Fruit fly (Drosophila melanogaster) whole organism, embryonic: ENCODE data around the gene CG43095.

Source experiments
- Aef1 ChIP-seq: fragments of 200-800 bp; sonication (Bioruptor generic); IDR thresholded peaks from 3 replicates; pipeline ENCODE4 v1.3.6; 2022; ENCODE audit warnings: missing biosample characterization, missing genetic modification characterization
- Atf6 ChIP-seq: fragments of 200-800 bp; sonication (Bioruptor generic); IDR thresholded peaks from 2 replicates; pipeline ENCODE4 v1.3.6; 2022; ENCODE audit warnings: missing biosample characterization, missing genetic modification characterization
- Bgb ChIP-seq: fragments of 200-800 bp; sonication (Bioruptor generic); IDR thresholded peaks from 2 replicates; pipeline ENCODE4 v1.3.6; 2022; ENCODE audit warnings: missing biosample characterization, missing genetic modification characterization; ENCODE audit not compliant: partially characterized antibody
- CG10654 ChIP-seq: fragments of 200-800 bp; sonication (Bioruptor generic); optimal IDR thresholded peaks from 2 replicates; lab custom pipeline; 2016; ENCODE audit warnings: missing biosample characterization, missing genetic modification characterization
- CG11085 ChIP-seq: fragments of 200-800 bp; sonication (Bioruptor generic); IDR thresholded peaks from 2 replicates; pipeline ENCODE4 v1.3.6; 2022; ENCODE audit warnings: missing biosample characterization, missing genetic modification characterization
- CG12236 ChIP-seq: fragments of 200-800 bp; sonication (Bioruptor generic); optimal IDR thresholded peaks from 2 replicates; lab custom pipeline; 2016; ENCODE audit warnings: missing biosample characterization, missing genetic modification characterization
- CG13287 ChIP-seq: fragments of 200-800 bp; sonication (Bioruptor generic); IDR thresholded peaks from 2 replicates; pipeline ENCODE4 v1.3.6; 2022; ENCODE audit warnings: missing biosample characterization, missing genetic modification characterization; ENCODE audit not compliant: partially characterized antibody
- CG14965 ChIP-seq: fragments of 200-800 bp; sonication (Bioruptor generic); optimal IDR thresholded peaks from 2 replicates; lab custom pipeline; 2016; ENCODE audit warnings: missing biosample characterization, missing genetic modification characterization, borderline replicate concordance
- CG15073 ChIP-seq: fragments of 200-800 bp; sonication (Bioruptor generic); optimal IDR thresholded peaks from 2 replicates; lab custom pipeline; 2016; ENCODE audit warnings: missing biosample characterization, missing genetic modification characterization
- CG17359 ChIP-seq: fragments of 200-800 bp; sonication (Bioruptor generic); optimal IDR thresholded peaks from 3 replicates; lab custom pipeline; 2018; ENCODE audit warnings: missing biosample characterization, mild to moderate bottlenecking, missing genetic modification characterization, moderate library complexity
- CG17568 ChIP-seq: fragments of 200-800 bp; sonication (Bioruptor generic); optimal IDR thresholded peaks from 2 replicates; lab custom pipeline; 2018; ENCODE audit warnings: missing biosample characterization, mild to moderate bottlenecking, missing genetic modification characterization, moderate library complexity
- CG1832 ChIP-seq: fragments of 200-800 bp; sonication (Bioruptor generic); optimal IDR thresholded peaks from 2 replicates; lab custom pipeline; 2017; ENCODE audit warnings: missing biosample characterization, mild to moderate bottlenecking, missing genetic modification characterization, inconsistent platforms
- CG31388 ChIP-seq: fragments of 200-800 bp; sonication (Bioruptor generic); optimal IDR thresholded peaks from 2 replicates; lab custom pipeline; 2016; ENCODE audit warnings: missing biosample characterization, missing genetic modification characterization
- CG3281 ChIP-seq: fragments of 200-800 bp; sonication (Bioruptor generic); optimal IDR thresholded peaks from 3 replicates; lab custom pipeline; 2017; ENCODE audit warnings: missing biosample characterization, mild to moderate bottlenecking, missing genetic modification characterization
- CG3726 ChIP-seq: fragments of 200-800 bp; sonication (Bioruptor generic); IDR thresholded peaks from 3 replicates; pipeline ENCODE4, ENCODE4 v1.3.6; 2022; ENCODE audit warnings: missing biosample characterization, missing genetic modification characterization
- CG3995 ChIP-seq: fragments of 200-800 bp; sonication (Bioruptor generic); optimal IDR thresholded peaks from 3 replicates; lab custom pipeline; 2016; ENCODE audit warnings: missing biosample characterization, missing genetic modification characterization
- CG4328 ChIP-seq: fragments of 200-800 bp; sonication (Bioruptor generic); optimal IDR thresholded peaks from 3 replicates; lab custom pipeline; 2017; ENCODE audit warnings: missing biosample characterization, missing genetic modification reagents, missing genetic modification characterization
- CG5953 ChIP-seq: fragments of 200-800 bp; sonication (Bioruptor generic); IDR thresholded peaks from 2 replicates; pipeline ENCODE4 v1.3.6; 2022; ENCODE audit warnings: missing biosample characterization, missing genetic modification characterization
- CG6813 ChIP-seq: fragments of 200-800 bp; sonication (Bioruptor generic); optimal IDR thresholded peaks from 2 replicates; lab custom pipeline; 2017; ENCODE audit warnings: missing biosample characterization, missing genetic modification characterization, mild to moderate bottlenecking, moderate library complexity, missing genetic modification reagents
- CG9797 ChIP-seq: fragments of 200-800 bp; sonication (Bioruptor generic); optimal IDR thresholded peaks from 3 replicates; lab custom pipeline; 2018; ENCODE audit warnings: missing biosample characterization, mild to moderate bottlenecking, missing genetic modification characterization
- D19B ChIP-seq: fragments of 200-800 bp; sonication (Bioruptor generic); optimal IDR thresholded peaks from 2 replicates; lab custom pipeline; 2017; ENCODE audit warnings: missing biosample characterization, mild to moderate bottlenecking, missing genetic modification characterization
- H2.0 ChIP-seq: fragments of 200-800 bp; sonication (Bioruptor generic); IDR thresholded peaks from 2 replicates; pipeline ENCODE4 v1.3.6; 2022; ENCODE audit warnings: missing biosample characterization, missing genetic modification characterization
- HLH3B ChIP-seq: fragments of 200-800 bp; sonication (Bioruptor generic); IDR thresholded peaks from 2 replicates; pipeline ENCODE4 v1.3.6; 2022; ENCODE audit warnings: missing biosample characterization, missing genetic modification characterization
- HLH4C ChIP-seq: fragments of 200-800 bp; sonication (Bioruptor generic); IDR thresholded peaks from 3 replicates; pipeline ENCODE4 v1.3.6; 2022; ENCODE audit warnings: missing biosample characterization, missing genetic modification characterization; ENCODE audit not compliant: partially characterized antibody
- HmgD ChIP-seq: fragments of 200-800 bp; sonication (Bioruptor generic); optimal IDR thresholded peaks from 3 replicates; lab custom pipeline; 2016; ENCODE audit warnings: missing biosample characterization, missing genetic modification characterization
- Hmx ChIP-seq: fragments of 200-800 bp; sonication (Bioruptor generic); optimal IDR thresholded peaks from 2 replicates; lab custom pipeline; 2016; ENCODE audit warnings: missing biosample characterization, missing genetic modification characterization
- Hr39 ChIP-seq: fragments of >200 bp; optimal IDR thresholded peaks from 2 replicates; lab custom pipeline; 2017
- MESR4 ChIP-seq: fragments of 200-800 bp; sonication (Bioruptor generic); optimal IDR thresholded peaks from 2 replicates; lab custom pipeline; 2018; ENCODE audit warnings: missing biosample characterization, mild to moderate bottlenecking, missing genetic modification characterization, moderate library complexity
- PHDP ChIP-seq: fragments of 200-800 bp; sonication (Bioruptor generic); optimal IDR thresholded peaks from 3 replicates; lab custom pipeline; 2018; ENCODE audit warnings: missing biosample characterization, mild to moderate bottlenecking, missing genetic modification characterization, moderate library complexity
- Ravus ChIP-seq: fragments of 200-800 bp; sonication (Bioruptor generic); IDR thresholded peaks from 2 replicates; pipeline ENCODE4 v1.3.6; 2022; ENCODE audit warnings: missing biosample characterization, missing genetic modification characterization
- Stat92E ChIP-seq, 3 experiments: fragments of >200 bp in 2 of 3; fragments of 200-800 bp in 1 of 3; sonication (Bioruptor generic) in 1 of 3; optimal IDR thresholded peaks; 2 replicates each; lab custom pipeline; 2017 to 2019; ENCODE audit warnings: missing biosample characterization in 3 of 3, missing genetic modification characterization in 3 of 3, mild to moderate bottlenecking in 1 of 3, moderate library complexity in 1 of 3
- Vsx1 ChIP-seq: fragments of 200-800 bp; sonication (Bioruptor generic); optimal IDR thresholded peaks from 2 replicates; lab custom pipeline; 2017; ENCODE audit warnings: missing biosample characterization, mild to moderate bottlenecking, missing genetic modification characterization, missing genetic modification reagents
- ab ChIP-seq: fragments of 200-800 bp; sonication (Bioruptor generic); optimal IDR thresholded peaks from 2 replicates; lab custom pipeline; 2016; ENCODE audit warnings: missing biosample characterization, missing genetic modification characterization
- ac ChIP-seq: fragments of 200-800 bp; sonication (Bioruptor generic); optimal IDR thresholded peaks from 3 replicates; lab custom pipeline; 2017; ENCODE audit warnings: missing biosample characterization, mild to moderate bottlenecking, missing genetic modification characterization
- al ChIP-seq: fragments of 200-800 bp; sonication (Bioruptor generic); IDR thresholded peaks from 2 replicates; pipeline ENCODE4 v1.3.6; 2022; ENCODE audit warnings: missing biosample characterization, missing genetic modification characterization
- ara ChIP-seq: fragments of 200-800 bp; sonication (Bioruptor generic); IDR thresholded peaks from 2 replicates; pipeline ENCODE4 v1.3.6; 2022; ENCODE audit warnings: missing biosample characterization, missing genetic modification characterization
- chif ChIP-seq, 2 experiments: fragments of 200-800 bp; sonication (Bioruptor generic); optimal IDR thresholded peaks; 3 replicates each; lab custom pipeline; 2016; ENCODE audit warnings: missing biosample characterization in 2 of 2, missing genetic modification characterization in 2 of 2
- chinmo ChIP-seq: fragments of 200-800 bp; sonication (Bioruptor generic); IDR thresholded peaks from 4 replicates; pipeline ENCODE4 v1.3.6; 2022; ENCODE audit warnings: missing biosample characterization, missing genetic modification characterization; ENCODE audit not compliant: partially characterized antibody
- corto ChIP-seq: fragments of 200-800 bp; sonication (Bioruptor generic); optimal IDR thresholded peaks from 2 replicates; lab custom pipeline; 2016; ENCODE audit warnings: missing biosample characterization, mild to moderate bottlenecking, missing genetic modification characterization, moderate library complexity
- crol ChIP-seq: fragments of 200-800 bp; sonication (Bioruptor generic); IDR thresholded peaks from 2 replicates; pipeline ENCODE4 v1.3.6; 2022; ENCODE audit warnings: missing biosample characterization, missing genetic modification characterization
- dan ChIP-seq: fragments of 200-800 bp; sonication (Bioruptor generic); IDR thresholded peaks from 2 replicates; pipeline ENCODE4 v1.3.6; 2022; ENCODE audit warnings: missing biosample characterization, missing genetic modification characterization
- dysf ChIP-seq: fragments of 200-800 bp; sonication (Bioruptor generic); IDR thresholded peaks from 3 replicates; pipeline ENCODE4 v1.3.6; 2022; ENCODE audit warnings: missing biosample characterization, missing genetic modification characterization
- fru ChIP-seq: fragments of >200 bp; optimal IDR thresholded peaks from 2 replicates; lab custom pipeline; 2017
- ken ChIP-seq: fragments of 200-800 bp; sonication (Bioruptor generic); IDR thresholded peaks from 3 replicates; pipeline ENCODE4 v1.3.6; 2022; ENCODE audit warnings: missing biosample characterization, missing genetic modification characterization
- sd ChIP-seq: fragments of 200-800 bp; sonication (Bioruptor generic); optimal IDR thresholded peaks from 3 replicates; lab custom pipeline; 2018; ENCODE audit warnings: missing biosample characterization, mild to moderate bottlenecking, missing genetic modification characterization, moderate library complexity
- sima ChIP-seq: fragments of 200-800 bp; sonication (Bioruptor generic); optimal IDR thresholded peaks from 2 replicates; lab custom pipeline; 2016; ENCODE audit warnings: missing biosample characterization, missing genetic modification characterization
- sna ChIP-seq: fragments of 200-800 bp; sonication (Bioruptor generic); IDR thresholded peaks from 2 replicates; pipeline ENCODE4 v1.3.6; 2022; ENCODE audit warnings: missing biosample characterization, missing genetic modification characterization; ENCODE audit not compliant: partially characterized antibody
- sug ChIP-seq: fragments of 200-800 bp; optimal IDR thresholded peaks from 2 replicates; lab custom pipeline; 2019; ENCODE audit warnings: missing biosample characterization, mild to moderate bottlenecking, missing genetic modification characterization, moderate library complexity
- tin ChIP-seq: fragments of 200-800 bp; sonication (Bioruptor generic); optimal IDR thresholded peaks from 3 replicates; lab custom pipeline; 2016; ENCODE audit warnings: missing biosample characterization, missing genetic modification characterization
- ttk ChIP-seq: fragments of 200-800 bp; sonication (Bioruptor generic); IDR thresholded peaks from 2 replicates; pipeline ENCODE4 v2.1.2; 2022; ENCODE audit warnings: missing biosample characterization, missing genetic modification characterization
- vnd ChIP-seq: fragments of 200-800 bp; sonication (Bioruptor generic); IDR thresholded peaks from 3 replicates; pipeline ENCODE4 v1.3.6; 2022; ENCODE audit warnings: missing biosample characterization, missing genetic modification characterization; ENCODE audit not compliant: partially characterized antibody
- wor ChIP-seq: fragments of 200-800 bp; sonication (Bioruptor generic); IDR thresholded peaks from 2 replicates; pipeline ENCODE4 v1.3.6; 2022; ENCODE audit warnings: missing biosample characterization, missing genetic modification characterization

The CG43095 gene

DNA sequence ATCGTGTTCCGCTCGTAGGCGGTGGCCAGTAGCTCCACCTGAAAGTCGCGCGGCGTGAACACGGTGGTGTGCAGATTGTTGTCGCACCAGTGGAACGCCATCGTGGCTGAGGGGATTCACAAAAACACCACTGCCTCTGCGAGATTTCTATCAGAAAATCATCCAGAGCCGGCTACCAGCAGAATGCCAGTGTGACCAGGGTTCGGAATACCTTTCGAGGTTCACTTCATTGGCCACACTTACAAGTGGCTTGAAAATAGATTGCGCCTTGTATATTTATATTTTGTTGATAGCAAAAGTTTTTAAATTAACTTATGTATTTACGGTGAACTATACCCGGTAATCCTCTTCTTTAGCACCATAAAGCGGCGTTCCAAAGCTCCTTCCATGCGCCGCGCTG, 30.6 kb downstream of the CG43095 start, which contains the start of the genes Dcr-1 and CG6985 (continued):
- TF ChIP-seq CG12236 (GFP tag; lab: Kevin White, UChicago) = no peak
- TF ChIP-seq CG11085 (GFP tag; lab: Robert Waterston, UW) = no peak
- no peak for TF ChIP-seq CG17568 (GFP tag; lab: Kevin White, UChicago)
- TF ChIP-seq sima (GFP tag; lab: Kevin White, UChicago) = no peak
- no peak for TF ChIP-seq HLH4C (GFP tag; lab: Robert Waterston, UW)
- TF ChIP-seq D19B (GFP tag; lab: Kevin White, UChicago) = no peak
- no peak for TF ChIP-seq corto (GFP tag; lab: Kevin White, UChicago)
- no peak for TF ChIP-seq CG15073 (GFP tag; lab: Kevin White, UChicago)
- TF ChIP-seq wor = no peak
- peak; percentile 29; the same call in 1 of the 3 replicates for TF ChIP-seq vnd
- no peak for TF ChIP-seq HmgD (GFP tag; lab: Kevin White, UChicago)
- no peak for TF ChIP-seq CG3281
- no peak for TF ChIP-seq sug
- no peak for TF ChIP-seq al (GFP tag; lab: Robert Waterston, UW)
- TF ChIP-seq sna = peak; percentile 45; the same call in 1 of the 2 replicates
- no peak for TF ChIP-seq CG3726 (GFP tag; lab: Robert Waterston, UW)
- TF ChIP-seq H2.0 (GFP tag; lab: Robert Waterston, UW) = no peak
- no peak for TF ChIP-seq PHDP (tag; lab: Kevin White, UChicago)
- no peak for TF ChIP-seq Aef1 (GFP tag; lab: Robert Waterston, UW)
- no peak for TF ChIP-seq Ravus (GFP tag; lab: Robert Waterston, UW)
- TF ChIP-seq Atf6 (GFP tag; lab: Robert Waterston, UW) = no peak
- TF ChIP-seq MESR4 (GFP tag; lab: Kevin White, UChicago) = peak; percentile 53
- TF ChIP-seq Hmx (GFP tag; lab: Kevin White, UChicago) = no peak
- no peak for TF ChIP-seq ttk (GFP tag; lab: Robert Waterston, UW)
- TF ChIP-seq chif (GFP tag; optimal IDR thresholded peaks at IDR 0.05; lab: Kevin White, UChicago) = no peak
- TF ChIP-seq dysf (GFP tag; lab: Robert Waterston, UW) = no peak
- TF ChIP-seq sd (tag; lab: Kevin White, UChicago) = no peak
- no peak for TF ChIP-seq CG17359 (tag; lab: Kevin White, UChicago)
- TF ChIP-seq ac (GFP tag; lab: Kevin White, UChicago) = no peak
- no peak for TF ChIP-seq ab (GFP tag; lab: Kevin White, UChicago)
- no peak for TF ChIP-seq CG6813 (GFP tag; lab: Kevin White, UChicago)
- no peak for TF ChIP-seq chinmo (GFP tag; lab: Robert Waterston, UW)
- no peak for TF ChIP-seq Vsx1
- TF ChIP-seq ken (GFP tag; lab: Robert Waterston, UW) = no peak
- no peak for TF ChIP-seq CG31388 (GFP tag; lab: Kevin White, UChicago)
- no peak for TF ChIP-seq CG4328 (GFP tag; lab: Kevin White, UChicago)
- no peak for TF ChIP-seq crol
- no peak for TF ChIP-seq Bgb
- no peak for TF ChIP-seq Hr39 (lab: Kevin White, UChicago)
- no peak for TF ChIP-seq CG10654 (GFP tag; lab: Kevin White, UChicago)
- no peak for TF ChIP-seq fru
- TF ChIP-seq CG9797 (GFP tag; lab: Kevin White, UChicago) = peak; percentile 43
- no peak for TF ChIP-seq dan (GFP tag; lab: Robert Waterston, UW)
- TF ChIP-seq CG13287 (GFP tag; lab: Robert Waterston, UW) = peak; percentile 40
- no peak for TF ChIP-seq Stat92E (GFP tag; optimal IDR thresholded peaks at IDR 0.05; lab: Kevin White, UChicago)
- no peak for TF ChIP-seq tin
- TF ChIP-seq ara (GFP tag; lab: Robert Waterston, UW) = no peak
- no peak for TF ChIP-seq CG1832 (GFP tag; lab: Kevin White, UChicago)
- no peak for TF ChIP-seq CG14965 (GFP tag; lab: Kevin White, UChicago)
- no peak for TF ChIP-seq CG5953 (GFP tag; lab: Robert Waterston, UW)
- TF ChIP-seq HLH3B (GFP tag; lab: Robert Waterston, UW) = no peak
- TF ChIP-seq CG3995 = no peak
